Fruit fly (Drosophila melanogaster) whole organism, embryonic: ENCODE measurements around the gene RIOK2.

Experiments used
- Adf1 ChIP-seq: fragments of 200-800 bp; sonication (Bioruptor generic); IDR thresholded peaks from 2 replicates; pipeline ENCODE4 v1.3.6; 2022; ENCODE audit warnings: missing biosample characterization, missing genetic modification characterization
- CG12769 ChIP-seq: fragments of 200-800 bp; sonication (Bioruptor generic); optimal IDR thresholded peaks from 2 replicates; lab custom pipeline; 2019; ENCODE audit warnings: missing biosample characterization, mild to moderate bottlenecking, missing genetic modification characterization, moderate library complexity
- CG14667 ChIP-seq: fragments of 200-800 bp; sonication (Bioruptor generic); IDR thresholded peaks from 2 replicates; pipeline ENCODE4 v1.3.6; 2022; ENCODE audit warnings: missing biosample characterization, missing genetic modification characterization
- CG14710 ChIP-seq: fragments of 200-800 bp; sonication (Bioruptor generic); optimal IDR thresholded peaks from 3 replicates; lab custom pipeline; 2019; ENCODE audit warnings: missing biosample characterization, mild to moderate bottlenecking, missing genetic modification characterization, moderate library complexity
- CG15073 ChIP-seq: fragments of 200-800 bp; sonication (Bioruptor generic); optimal IDR thresholded peaks from 2 replicates; lab custom pipeline; 2016; ENCODE audit warnings: missing biosample characterization, missing genetic modification characterization
- CG15514 ChIP-seq: fragments of 200-800 bp; sonication (Bioruptor generic); optimal IDR thresholded peaks from 3 replicates; lab custom pipeline; 2017; ENCODE audit warnings: missing biosample characterization, missing genetic modification characterization, mild to moderate bottlenecking, moderate library complexity, missing genetic modification reagents
- CG17328 ChIP-seq: fragments of 200-800 bp; sonication (Bioruptor generic); IDR thresholded peaks from 2 replicates; pipeline ENCODE4 v1.3.6; 2022; ENCODE audit warnings: missing biosample characterization, missing genetic modification characterization
- CG2129 ChIP-seq: fragments of 200-800 bp; sonication (Bioruptor generic); IDR thresholded peaks from 2 replicates; pipeline ENCODE4 v1.3.6; 2022; ENCODE audit warnings: missing biosample characterization, missing genetic modification characterization; ENCODE audit not compliant: partially characterized antibody
- CG2199 ChIP-seq: fragments of 200-800 bp; sonication (Bioruptor generic); IDR thresholded peaks from 3 replicates; pipeline ENCODE4 v1.3.6; 2022; ENCODE audit warnings: missing biosample characterization, missing genetic modification characterization
- CG3065 ChIP-seq: fragments of 200-800 bp; sonication (Bioruptor generic); optimal IDR thresholded peaks from 2 replicates; lab custom pipeline; 2016; ENCODE audit warnings: missing biosample characterization, missing genetic modification characterization
- CG34376 ChIP-seq: fragments of 200-800 bp; sonication (Bioruptor generic); optimal IDR thresholded peaks from 2 replicates; lab custom pipeline; 2018; ENCODE audit warnings: missing biosample characterization, mild to moderate bottlenecking, missing genetic modification characterization
- CG43689 ChIP-seq: fragments of 200-800 bp; sonication (Bioruptor generic); IDR thresholded peaks from 2 replicates; pipeline ENCODE4 v1.3.6; 2022; ENCODE audit warnings: missing biosample characterization, missing genetic modification characterization
- CG6654 ChIP-seq: fragments of 200-800 bp; sonication (Bioruptor generic); optimal IDR thresholded peaks from 2 replicates; lab custom pipeline; 2017; ENCODE audit warnings: missing biosample characterization, mild to moderate bottlenecking, missing genetic modification characterization
- CG6813 ChIP-seq: fragments of 200-800 bp; sonication (Bioruptor generic); optimal IDR thresholded peaks from 2 replicates; lab custom pipeline; 2017; ENCODE audit warnings: missing biosample characterization, missing genetic modification characterization, mild to moderate bottlenecking, moderate library complexity, missing genetic modification reagents
- CG7786 ChIP-seq: fragments of 200-800 bp; sonication (Bioruptor generic); optimal IDR thresholded peaks from 2 replicates; lab custom pipeline; 2016; ENCODE audit warnings: missing biosample characterization, missing genetic modification characterization
- CG8290 ChIP-seq, 3 experiments: fragments of 200-800 bp; sonication (Bioruptor generic); optimal IDR thresholded peaks; 2 replicates each; lab custom pipeline; 2016 to 2019; ENCODE audit warnings: missing biosample characterization in 3 of 3, missing genetic modification characterization in 3 of 3, mild to moderate bottlenecking in 2 of 3, moderate library complexity in 1 of 3
- D19B ChIP-seq: fragments of 200-800 bp; sonication (Bioruptor generic); optimal IDR thresholded peaks from 2 replicates; lab custom pipeline; 2017; ENCODE audit warnings: missing biosample characterization, mild to moderate bottlenecking, missing genetic modification characterization
- Jarid2 ChIP-seq: fragments of 200-800 bp; sonication (Bioruptor generic); optimal IDR thresholded peaks from 3 replicates; lab custom pipeline; 2017; ENCODE audit warnings: mild to moderate bottlenecking, missing biosample characterization, missing genetic modification reagents, missing genetic modification characterization
- Nf-YC ChIP-seq: fragments of 200-800 bp; optimal IDR thresholded peaks from 3 replicates; lab custom pipeline; 2019; ENCODE audit warnings: missing biosample characterization, mild to moderate bottlenecking, missing genetic modification characterization, moderate library complexity
- Poxn ChIP-seq: fragments of 200-800 bp; sonication (Bioruptor generic); IDR thresholded peaks from 2 replicates; pipeline ENCODE4 v1.3.6; 2022; ENCODE audit warnings: missing biosample characterization, missing genetic modification characterization
- Sry-δ ChIP-seq: fragments of 200-800 bp; sonication (Bioruptor generic); optimal IDR thresholded peaks from 2 replicates; lab custom pipeline; 2016; ENCODE audit warnings: missing biosample characterization, missing genetic modification characterization
- Trl ChIP-seq, 3 experiments: fragments of >200 bp in 2 of 3; fragments of 200-800 bp in 1 of 3; sonication (Bioruptor generic) in 1 of 3; optimal IDR thresholded peaks; 2 replicates in 1 of 3; 3 replicates in 2 of 3; lab custom pipeline; 2016 to 2017; ENCODE audit warnings: missing biosample characterization in 1 of 3, missing genetic modification characterization in 1 of 3
- Usf ChIP-seq: fragments of 200-800 bp; sonication (Bioruptor generic); optimal IDR thresholded peaks from 2 replicates; lab custom pipeline; 2017; ENCODE audit warnings: missing genotype, missing biosample characterization, missing genetic modification characterization
- ara ChIP-seq: fragments of 200-800 bp; sonication (Bioruptor generic); IDR thresholded peaks from 2 replicates; pipeline ENCODE4 v1.3.6; 2022; ENCODE audit warnings: missing biosample characterization, missing genetic modification characterization
- da ChIP-seq: fragments of 200-800 bp; sonication (Bioruptor generic); optimal IDR thresholded peaks from 2 replicates; lab custom pipeline; 2016; ENCODE audit warnings: missing biosample characterization, missing genetic modification characterization
- exex ChIP-seq: fragments of 200-800 bp; sonication (Bioruptor generic); optimal IDR thresholded peaks from 4 replicates; lab custom pipeline; 2018; ENCODE audit warnings: missing biosample characterization, mild to moderate bottlenecking, missing genetic modification characterization, moderate library complexity
- ftz-f1 ChIP-seq: fragments of 200-800 bp; sonication (Bioruptor generic); optimal IDR thresholded peaks from 2 replicates; lab custom pipeline; 2016; ENCODE audit warnings: missing biosample characterization, missing genetic modification characterization
- hkb ChIP-seq, 2 experiments: fragments of 200-800 bp in 1 of 2; fragments of >200 bp in 1 of 2; sonication (Bioruptor generic) in 1 of 2; IDR thresholded peaks in 1 of 2; optimal IDR thresholded peaks in 1 of 2; 2 replicates each; pipeline versions ENCODE4 v1.3.6 to Lab custom; 2017 to 2022; ENCODE audit warnings: missing biosample characterization in 1 of 2, missing genetic modification characterization in 1 of 2
- jumu ChIP-seq: fragments of 200-800 bp; sonication (Bioruptor generic); optimal IDR thresholded peaks from 3 replicates; lab custom pipeline; 2016; ENCODE audit warnings: missing biosample characterization, missing genetic modification characterization
- lab ChIP-seq: fragments of 200-800 bp; sonication (Bioruptor generic); optimal IDR thresholded peaks from 3 replicates; lab custom pipeline; 2017; ENCODE audit warnings: missing biosample characterization, missing genetic modification characterization, mild to moderate bottlenecking, moderate library complexity, missing genetic modification reagents
- lbe ChIP-seq: fragments of 200-800 bp; sonication (Bioruptor generic); optimal IDR thresholded peaks from 2 replicates; lab custom pipeline; 2016; ENCODE audit warnings: missing biosample characterization, mild to moderate bottlenecking, missing genetic modification characterization
- nerfin-1 ChIP-seq: fragments of 200-800 bp; sonication (Bioruptor generic); optimal IDR thresholded peaks from 3 replicates; lab custom pipeline; 2019; ENCODE audit warnings: missing biosample characterization, mild to moderate bottlenecking, missing genetic modification characterization, moderate library complexity
- nom ChIP-seq: fragments of 200-800 bp; sonication (Bioruptor generic); optimal IDR thresholded peaks from 2 replicates; lab custom pipeline; 2017; ENCODE audit warnings: missing biosample characterization, missing genetic modification characterization, mild to moderate bottlenecking, moderate library complexity, missing genetic modification reagents
- otp ChIP-seq: fragments of 200-800 bp; sonication (Bioruptor generic); IDR thresholded peaks from 3 replicates; pipeline ENCODE4, ENCODE4 v1.3.6; 2022; ENCODE audit warnings: missing biosample characterization, missing genetic modification characterization
- p53 ChIP-seq: fragments of 200-800 bp; sonication (Bioruptor generic); optimal IDR thresholded peaks from 2 replicates; lab custom pipeline; 2016; ENCODE audit warnings: missing biosample characterization, missing genetic modification characterization
- pnt ChIP-seq: fragments of 200-800 bp; sonication (Bioruptor generic); optimal IDR thresholded peaks from 3 replicates; lab custom pipeline; 2016; ENCODE audit warnings: missing biosample characterization, missing genetic modification characterization
- psq ChIP-seq: fragments of 200-800 bp; sonication (Bioruptor generic); optimal IDR thresholded peaks from 2 replicates; lab custom pipeline; 2017; ENCODE audit warnings: missing biosample characterization, missing genetic modification characterization
- run ChIP-seq: fragments of 200-800 bp; sonication (Bioruptor generic); optimal IDR thresholded peaks from 3 replicates; lab custom pipeline; 2018; ENCODE audit warnings: missing biosample characterization, mild to moderate bottlenecking, missing genetic modification characterization
- sd ChIP-seq: fragments of 200-800 bp; sonication (Bioruptor generic); optimal IDR thresholded peaks from 3 replicates; lab custom pipeline; 2018; ENCODE audit warnings: missing biosample characterization, mild to moderate bottlenecking, missing genetic modification characterization, moderate library complexity
- toy ChIP-seq: fragments of 200-800 bp; sonication (Bioruptor generic); IDR thresholded peaks from 2 replicates; pipeline ENCODE4 v1.3.6; 2022; ENCODE audit warnings: missing biosample characterization, missing genetic modification characterization
- unpg ChIP-seq: fragments of 200-800 bp; sonication (Bioruptor generic); optimal IDR thresholded peaks from 3 replicates; lab custom pipeline; 2018; ENCODE audit warnings: missing biosample characterization, mild to moderate bottlenecking, missing genetic modification characterization, moderate library complexity
- usp ChIP-seq: fragments of >200 bp; optimal IDR thresholded peaks from 2 replicates; lab custom pipeline; 2017; ENCODE audit warnings: missing biosample characterization, missing genetic modification characterization
- vvl ChIP-seq: fragments of 200-800 bp; sonication (Bioruptor generic); IDR thresholded peaks from 2 replicates; pipeline ENCODE4 v1.3.6; 2022; ENCODE audit warnings: missing biosample characterization, missing genetic modification characterization
- wdn ChIP-seq: fragments of 200-800 bp; sonication (Bioruptor generic); IDR thresholded peaks from 2 replicates; pipeline ENCODE4 v1.3.6; 2022; ENCODE audit warnings: missing biosample characterization, missing genetic modification characterization
- z ChIP-seq: fragments of 200-800 bp; sonication (Bioruptor generic); IDR thresholded peaks from 3 replicates; pipeline ENCODE4 v1.3.6; 2022; ENCODE audit warnings: missing biosample characterization, missing genetic modification characterization

The RIOK2 gene

dm6 chr3R:25300575-25300974 is 34.9 kb downstream of the RIOK2 start, which contains the start of gene CG13659 (continued):
- no peak for TF ChIP-seq CG6654 (GFP tag; lab: Kevin White, UChicago)
- peak; percentile 61 for TF ChIP-seq CG12769 (tag; lab: Kevin White, UChicago)
- TF ChIP-seq Nf-YC = no peak
- no peak for TF ChIP-seq toy (GFP tag; lab: Robert Waterston, UW)

dm6 chr3R:25302239-25302638 is 36.6 kb downstream of the RIOK2 start, which contains the start of gene CG31370:
Gene CG31370, plus strand, starts transcription at chr3R:25302464.
- no peak for TF ChIP-seq pnt (GFP tag; lab: Kevin White, UChicago)
- TF ChIP-seq ara (GFP tag; lab: Robert Waterston, UW) = no peak
- peak; percentile 30 for TF ChIP-seq lbe (GFP tag; lab: Kevin White, UChicago)
- no peak for TF ChIP-seq da

- TF ChIP-seq p53 (GFP tag; lab: Kevin White, UChicago) (no peak), usp (GFP tag; lab: Kevin White, UChicago) (no peak), CG17328 (GFP tag; lab: Robert Waterston, UW) (no peak), CG14710 (tag; lab: Kevin White, UChicago) (no peak), ftz-f1 (GFP tag; lab: Kevin White, UChicago) (peak; percentile 92), CG14667 (no peak), exex (peak; percentile 42), psq (no peak), wdn (no peak), unpg (GFP tag; lab: Kevin White, UChicago) (no peak), run (tag; lab: Kevin White, UChicago) (no peak), Poxn (no peak), D19B (GFP tag; lab: Kevin White, UChicago) (no peak), sd (tag; lab: Kevin White, UChicago) (peak; percentile 35), Sry-δ (GFP tag; lab: Kevin White, UChicago) (no peak), z (GFP tag; lab: Robert Waterston, UW) (peak; percentile 41; the same call in 1 of the 3 replicates), CG43689 (no peak), otp (GFP tag; lab: Robert Waterston, UW) (no peak), vvl (GFP tag; lab: Robert Waterston, UW) (no peak), Jarid2 (peak; percentile 73), CG12769 (tag; lab: Kevin White, UChicago) (peak; percentile 67), nerfin-1 (tag; lab: Kevin White, UChicago) (no peak), Usf (GFP tag; lab: Kevin White, UChicago) (no peak), nom (GFP tag; lab: Kevin White, UChicago) (no peak), CG7786 (GFP tag; lab: Kevin White, UChicago) (no peak), hkb (optimal IDR thresholded peaks at IDR 0.05; lab: Kevin White, UChicago) (no peak), hkb (GFP tag; IDR thresholded peaks at IDR 0.05; lab: Robert Waterston, UW) (no peak), CG15073 (GFP tag; lab: Kevin White, UChicago) (no peak), Trl (optimal IDR thresholded peaks at IDR 0.05; lab: Kevin White, UChicago) (peak; percentile 44 to 82), Trl (GFP tag; optimal IDR thresholded peaks at IDR 0.05; lab: Kevin White, UChicago) (no peak), CG2199 (no peak), Adf1 (GFP tag; lab: Robert Waterston, UW) (no peak), CG6813 (GFP tag; lab: Kevin White, UChicago) (no peak), CG2129 (no peak), lab (GFP tag; lab: Kevin White, UChicago) (peak; percentile 9), CG3065 (GFP tag; lab: Kevin White, UChicago) (no peak), CG8290 (GFP tag; optimal IDR thresholded peaks at IDR 0.05; lab: Kevin White, UChicago) (no peak), CG8290 (tag; optimal IDR thresholded peaks at IDR 0.05; lab: Kevin White, UChicago) (peak in 1 of 2 experiments; percentile 11), jumu (GFP tag; lab: Kevin White, UChicago) (no peak), CG34376 (peak; percentile 29), lbe (GFP tag; lab: Kevin White, UChicago) (peak; percentile 42), CG15514 (GFP tag; lab: Kevin White, UChicago) (peak; percentile 12)
Measured at dm6 chr3R:25303857-25304440, 38.3 kb downstream of the RIOK2 start, which contains the start of gene CG31436. Gene CG31436, plus strand, starts transcription at chr3R:25304137.
